Worm (Caenorhabditis elegans) whole organism, L4 larva: ENCODE data around the gene ril-1.

Experiments
- madf-9 ChIP-seq: fragments of 200-800 bp; sonication (Bioruptor generic); conservative IDR thresholded peaks from 2 replicates; pipeline ENCODE4 v1.3.6; 2022; ENCODE audit warnings: missing genetic modification reagents, missing genetic modification characterization, missing compliant biosample characterization
- snpc-4 ChIP-seq: fragments of 150-350 bp; optimal IDR thresholded peaks from 2 replicates; lab custom pipeline; 2014; ENCODE audit warnings: missing biosample characterization, missing genetic modification characterization

DNA sequence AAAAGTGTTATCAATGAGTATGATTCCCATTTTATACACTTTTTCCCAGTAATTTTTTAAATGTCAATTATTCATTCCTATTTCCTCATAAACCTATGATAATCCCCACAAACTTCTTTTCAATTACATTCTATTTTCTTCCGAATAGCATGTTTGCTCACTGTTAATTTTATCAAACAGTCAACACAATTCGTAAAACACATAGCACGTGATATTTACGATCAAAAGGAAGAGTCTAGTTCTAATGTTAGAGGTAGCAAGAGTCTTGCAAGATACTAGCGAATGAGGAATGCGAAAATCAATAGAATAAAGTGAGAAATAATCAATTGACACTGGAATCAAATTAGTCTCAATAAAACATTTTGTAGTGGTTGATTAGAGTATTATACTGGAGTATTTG is 15.4 kb upstream of the ril-1 start:
- TF ChIP-seq snpc-4 (tag; lab: Kevin White, UChicago) (no peak), madf-9 (GFP tag; lab: Robert Waterston, UW) (no peak)
